Worm (Caenorhabditis elegans): Measurements from ENCODE around the gene R08C7.12.
A peak's percentile ranks its signal among the peaks of the same experiment; 100 is the strongest.

Gene R08C7.12

DNA sequence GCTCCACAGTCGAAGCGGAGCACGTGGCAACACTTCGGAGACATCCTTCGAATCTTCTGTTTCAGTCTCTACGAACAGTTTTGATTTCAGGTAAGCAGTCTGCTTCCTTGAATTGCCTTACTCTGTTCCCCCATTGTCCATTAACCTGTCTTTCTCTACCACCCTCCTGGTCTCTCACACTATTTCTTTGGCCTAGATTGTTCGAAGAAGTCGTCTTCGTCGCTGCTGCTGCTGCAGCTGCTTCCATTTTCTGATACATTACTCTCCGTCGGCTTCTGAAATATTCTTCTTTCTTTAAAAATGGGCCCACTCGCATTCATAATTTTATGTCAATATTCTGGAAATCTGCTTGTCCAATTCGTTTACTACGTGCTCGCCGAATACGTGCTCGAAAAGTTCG lies 2.0 kb downstream of the R08C7.12 start, which contains the start of gene R08C7.1:
Gene R08C7.1, plus strand, starts transcription at position 301 of the 400 bp plus-strand sequence.
- TF ChIP-seq nhr-23 (tag; optimal IDR thresholded peaks at IDR 0.05), result peak; percentile 6
- no peak for TF ChIP-seq ceh-9 (tag; optimal IDR thresholded peaks at IDR 0.05)

DNA sequence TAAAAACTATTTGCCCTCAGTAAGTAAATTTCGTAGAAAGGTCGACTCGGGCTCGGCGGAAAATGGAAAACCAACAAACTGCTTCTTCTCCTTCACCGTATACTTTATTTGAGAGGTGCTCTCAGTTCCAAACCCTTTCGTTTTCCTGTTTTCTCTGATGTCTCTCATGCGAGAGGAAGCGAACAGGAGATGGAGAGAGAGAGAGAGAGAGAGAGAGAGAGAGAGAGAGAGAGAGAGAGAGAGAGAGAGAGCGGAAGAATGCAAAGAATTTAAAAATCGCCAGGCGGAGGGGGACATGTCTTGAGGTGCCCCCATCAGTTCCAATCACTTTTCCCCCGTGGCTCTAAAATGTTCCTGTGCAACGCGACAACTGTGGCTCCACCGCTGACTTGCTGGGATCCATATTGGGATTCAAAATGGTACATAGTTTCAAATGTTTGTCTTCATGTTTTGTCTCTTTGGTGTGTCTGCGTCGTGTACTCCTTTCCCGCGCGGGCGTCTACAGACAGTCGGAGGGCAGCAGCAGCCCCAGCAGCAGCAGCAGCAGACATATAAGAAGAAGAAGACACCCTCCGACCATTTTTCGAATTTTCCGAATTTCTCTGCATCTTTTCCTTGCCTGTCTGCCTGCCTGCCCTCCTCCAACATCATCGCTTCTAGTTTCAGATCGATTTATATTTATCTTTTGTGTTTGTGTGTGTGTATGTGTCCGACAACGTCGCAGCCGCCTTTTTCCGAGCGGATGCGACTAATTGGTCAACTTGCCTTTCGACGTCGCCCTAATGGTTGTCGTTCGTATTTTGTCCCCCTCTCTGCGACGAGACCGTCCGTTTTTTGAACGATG lies 5.0 kb downstream of the R08C7.12 start, which contains the start of gene R08C7.11:
Gene R08C7.11, minus strand, starts transcription at position 608 of the 844 bp plus-strand sequence.
- TF ChIP-seq daf-12 (tag; optimal IDR thresholded peaks at IDR 0.05), result no peak
- peak; percentile 1 for TF ChIP-seq snpc-4 (tag; optimal IDR thresholded peaks at IDR 0.05)
- no peak for TF ChIP-seq egl-27 (tag; optimal IDR thresholded peaks at IDR 0.05)
- no peak for TF ChIP-seq aly-2 (tag; optimal IDR thresholded peaks at IDR 0.05)
- TF ChIP-seq lin-39 (tag; optimal IDR thresholded peaks at IDR 0.05), result peak; percentile 31
- peak; percentile 68 for TF ChIP-seq nhr-23 (tag; optimal IDR thresholded peaks at IDR 0.05)
- peak; percentile 23 for TF ChIP-seq nhr-43 (tag; optimal IDR thresholded peaks at IDR 0.05; ENCODE audit: poor library complexity, severe bottlenecking)
- peak; percentile 67 for TF ChIP-seq pha-4 (tag; optimal IDR thresholded peaks at IDR 0.05)
- peak; percentile 78 for TF ChIP-seq nhr-25 (tag; optimal IDR thresholded peaks at IDR 0.05)
- TF ChIP-seq ceh-28 (tag; optimal IDR thresholded peaks at IDR 0.05), result peak; percentile 34
- peak; percentile 14 for TF ChIP-seq elt-2 (tag; optimal IDR thresholded peaks at IDR 0.05)
- TF ChIP-seq nfya-1 (tag; optimal IDR thresholded peaks at IDR 0.05; ENCODE audit: insufficient read depth), result peak; percentile 33
- peak in 1 of 3 experiments; percentile 17 for TF ChIP-seq elt-3 (tag; optimal IDR thresholded peaks at IDR 0.05)

DNA sequence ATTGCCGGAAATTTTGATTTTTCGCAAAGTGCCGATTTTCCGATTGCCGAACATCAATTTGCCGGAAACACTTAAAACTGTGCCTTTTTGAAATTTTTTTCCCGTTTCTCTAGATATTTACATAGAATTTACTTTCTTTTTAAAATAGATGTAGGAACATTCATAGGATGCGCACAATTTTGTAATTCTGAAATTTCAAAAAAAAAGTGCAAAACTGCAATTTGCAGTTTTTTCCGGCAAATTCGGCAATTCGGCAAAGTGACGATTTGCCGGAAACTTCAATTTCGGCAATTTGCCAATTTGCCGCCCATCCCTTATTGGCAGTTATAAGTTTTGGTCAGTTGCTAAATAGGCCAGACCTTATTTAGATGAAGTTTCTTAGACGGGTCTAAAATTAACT lies 7.1 kb downstream of the R08C7.12 start:
- TF ChIP-seq egl-27 (tag; optimal IDR thresholded peaks at IDR 0.05), result no peak
- no peak for TF ChIP-seq egl-5 (tag; optimal IDR thresholded peaks at IDR 0.05)
- TF ChIP-seq zag-1 (tag; optimal IDR thresholded peaks at IDR 0.05), result no peak
- no peak for TF ChIP-seq elt-1 (tag; optimal IDR thresholded peaks at IDR 0.05)
- no peak for TF ChIP-seq ceh-82 (tag; optimal IDR thresholded peaks at IDR 0.05)
- no peak for TF ChIP-seq nhr-11 (tag; optimal IDR thresholded peaks at IDR 0.05)
- TF ChIP-seq fos-1 (tag; optimal IDR thresholded peaks at IDR 0.05), result no peak
- TF ChIP-seq ceh-16 (tag; optimal IDR thresholded peaks at IDR 0.05), result no peak
- no peak for TF ChIP-seq ceh-9 (tag; optimal IDR thresholded peaks at IDR 0.05)
- TF ChIP-seq nfya-1 (tag; optimal IDR thresholded peaks at IDR 0.05; ENCODE audit: insufficient read depth), result no peak
- TF ChIP-seq sea-2 (GFP tag; optimal IDR thresholded peaks at IDR 0.05), result no peak

DNA sequence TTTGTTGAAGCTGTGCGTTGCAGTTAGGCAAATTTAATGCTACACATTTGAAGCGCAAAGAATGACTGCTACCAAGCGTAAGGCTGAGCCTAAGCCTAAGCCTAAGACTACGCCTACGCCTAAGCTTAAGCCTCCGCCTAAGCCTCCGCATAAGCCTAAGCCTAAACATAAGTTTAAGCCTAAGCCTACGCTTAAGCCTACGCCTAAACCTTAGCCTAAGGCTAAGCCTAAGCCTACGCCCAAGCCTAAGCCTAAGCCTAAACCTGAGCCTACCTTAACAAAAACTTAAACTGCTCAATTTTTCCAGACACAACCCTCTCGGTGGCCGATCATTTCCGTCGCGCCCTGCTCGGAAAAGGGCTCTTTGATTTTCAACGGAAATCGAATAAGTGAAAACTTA lies 9.8 kb downstream of the R08C7.12 start:
- no peak for TF ChIP-seq nhr-28 (tag; optimal IDR thresholded peaks at IDR 0.05)
- TF ChIP-seq R02D3.7 (tag; optimal IDR thresholded peaks at IDR 0.05), result no peak
- no peak for TF ChIP-seq ceh-16 (tag; optimal IDR thresholded peaks at IDR 0.05)

DNA sequence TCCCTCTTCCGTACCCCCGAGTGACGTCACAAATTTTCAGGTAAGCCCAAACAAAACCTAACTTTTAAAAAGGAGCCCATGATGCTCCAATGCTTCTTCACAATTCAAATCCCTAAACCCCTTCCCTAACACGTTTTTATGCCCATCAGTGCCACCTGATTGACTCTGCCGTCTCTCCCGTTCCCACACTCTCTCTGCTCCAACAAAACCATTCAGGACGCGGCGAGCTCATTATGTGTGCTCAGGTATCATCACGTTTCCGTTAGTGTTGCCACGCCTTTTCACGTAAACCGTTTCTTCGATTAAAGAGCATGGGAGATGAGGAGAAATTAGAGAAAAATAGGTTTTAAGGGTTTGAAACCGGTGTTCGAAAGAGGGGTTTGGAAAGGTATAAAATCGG lies 13.6 kb downstream of the R08C7.12 start, which contains the start of gene M01H9.2:
Gene M01H9.2, minus strand, starts transcription at position 101 of the 400 bp plus-strand sequence.
- TF ChIP-seq R02D3.7 (tag; optimal IDR thresholded peaks at IDR 0.05) (no peak), eor-1 (tag; optimal IDR thresholded peaks at IDR 0.05) (no peak), skn-1 (tag; optimal IDR thresholded peaks at IDR 0.05) (no peak), unc-62 (GFP tag; optimal IDR thresholded peaks at IDR 0.05) (no peak), mdl-1 (tag; optimal IDR thresholded peaks at IDR 0.05) (no peak), lin-39 (tag; optimal IDR thresholded peaks at IDR 0.05) (no peak), ceh-82 (tag; optimal IDR thresholded peaks at IDR 0.05) (no peak), snpc-4 (tag; optimal IDR thresholded peaks at IDR 0.05) (no peak), mml-1 (tag; optimal IDR thresholded peaks at IDR 0.05) (no peak), nhr-23 (tag; optimal IDR thresholded peaks at IDR 0.05) (no peak), fkh-10 (GFP tag; optimal IDR thresholded peaks at IDR 0.05) (no peak), ceh-16 (tag; optimal IDR thresholded peaks at IDR 0.05) (no peak), fos-1 (tag; optimal IDR thresholded peaks at IDR 0.05) (no peak), nhr-76 (tag; optimal IDR thresholded peaks at IDR 0.05) (no peak), hmg-11 (tag; optimal IDR thresholded peaks at IDR 0.05) (no peak)

Measured in whole organism, L3 larva.